Worm (Caenorhabditis elegans) whole organism, midembryonic: ENCODE measurements around the gene K09C6.2.

ENCODE experiments used
- T22C8.4 ChIP-seq: fragments of 200-800 bp; sonication (Bioruptor generic); IDR thresholded peaks from 2 replicates; pipeline ENCODE4 v1.3.6; 2022; ENCODE audit warnings: missing genetic modification characterization, missing compliant biosample characterization
- cog-1 ChIP-seq: sonication (generic microtip); optimal IDR thresholded peaks from 2 replicates; lab custom pipeline; 2016; ENCODE audit warnings: missing genetic modification characterization, missing compliant biosample characterization
- flt-1 ChIP-seq: fragments of 200-800 bp; sonication (Bioruptor generic); IDR thresholded peaks from 2 replicates; pipeline ENCODE4 v1.3.6; 2022; ENCODE audit warnings: missing genetic modification characterization, missing compliant biosample characterization
- med-1 ChIP-seq: sonication (generic microtip); optimal IDR thresholded peaks from 2 replicates; lab custom pipeline; 2017; ENCODE audit warnings: missing genetic modification characterization, mild to moderate bottlenecking, missing compliant biosample characterization, antibody characterized with exemption, missing genetic modification reagents; ENCODE audit not compliant: insufficient read depth
- ref-1 ChIP-seq: fragments of 200-800 bp; sonication (Bioruptor generic); conservative IDR thresholded peaks from 2 replicates; pipeline ENCODE4 v1.3.6; 2022; ENCODE audit warnings: missing genetic modification reagents, missing genetic modification characterization, missing compliant biosample characterization
- tab-1 ChIP-seq: fragments of 200-800 bp; sonication (Bioruptor generic); IDR thresholded peaks from 2 replicates; pipeline ENCODE4 v1.3.6; 2022; ENCODE audit warnings: missing genetic modification characterization, missing compliant biosample characterization
- ztf-23 ChIP-seq: fragments of 200-800 bp; sonication (Bioruptor generic); IDR thresholded peaks from 2 replicates; pipeline ENCODE4 v1.3.6; 2022; ENCODE audit warnings: missing genetic modification reagents, missing genetic modification characterization, missing compliant biosample characterization
- ztf-29 ChIP-seq: fragments of 200-800 bp; sonication (Bioruptor generic); IDR thresholded peaks from 2 replicates; pipeline ENCODE4 v1.3.6; 2022; ENCODE audit warnings: missing genetic modification reagents, missing genetic modification characterization, missing compliant biosample characterization

DNA sequence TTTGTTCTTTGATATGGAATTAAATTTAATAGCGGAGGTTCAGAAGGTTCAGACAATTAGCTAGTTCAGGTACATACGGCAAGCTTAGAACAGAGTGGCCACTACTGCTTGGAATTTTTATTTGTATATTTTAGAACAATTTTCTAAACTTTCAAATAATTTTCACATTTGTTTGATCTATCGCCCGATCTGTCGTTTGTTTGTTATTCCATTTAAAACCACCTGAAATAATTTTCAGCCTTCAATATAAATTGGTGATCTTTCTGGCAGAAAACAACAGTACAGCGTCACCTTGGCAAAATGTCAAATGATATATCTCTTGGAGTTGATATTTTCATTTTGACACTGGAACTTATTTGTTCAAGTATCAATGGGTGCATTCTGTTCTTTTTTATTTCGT is 41.9 kb upstream of the K09C6.2 start, which contains the start of gene R13D11.3:
- TF ChIP-seq flt-1 (GFP tag; lab: Robert Waterston, UW) (no peak), ztf-29 (no peak), tab-1 (GFP tag; lab: Robert Waterston, UW) (no peak), T22C8.4 (GFP tag; lab: Robert Waterston, UW) (no peak), ref-1 (GFP tag; lab: Robert Waterston, UW) (no peak), med-1 (GFP tag; lab: Kevin White, UChicago) (no peak), ztf-23 (no peak), cog-1 (tag; lab: Kevin White, UChicago) (no peak)
